Worm (Caenorhabditis elegans) whole organism, mixed stage, embryonic: ENCODE results near the gene K05G3.1.
"Not testable (repeated sequence)": the region's sequence is repeated elsewhere in the genome, so short reads cannot be mapped to it uniquely, and the experiment has no call there.

ENCODE experiments used
- blmp-1 ChIP-seq: fragments of 150-350 bp; optimal IDR thresholded peaks from 2 replicates; lab custom pipeline; 2014; ENCODE audit warnings: missing biosample characterization, missing genetic modification characterization
- ceh-39 ChIP-seq: fragments of 150-350 bp; optimal IDR thresholded peaks from 2 replicates; lab custom pipeline; 2014; ENCODE audit warnings: missing biosample characterization, missing genetic modification characterization
- ceh-43 ChIP-seq: fragments of 200-800 bp; sonication (Bioruptor generic); optimal IDR thresholded peaks from 2 replicates; lab custom pipeline; 2018; ENCODE audit warnings: mild to moderate bottlenecking, missing genetic modification characterization, moderate library complexity, missing compliant biosample characterization
- cnd-1 ChIP-seq: fragments of 200-800 bp; sonication (Bioruptor generic); optimal IDR thresholded peaks from 2 replicates; lab custom pipeline; 2018; ENCODE audit warnings: mild to moderate bottlenecking, missing genetic modification characterization, missing compliant biosample characterization
- drap-1 ChIP-seq: fragments of 200-800 bp; sonication (Bioruptor generic); optimal IDR thresholded peaks from 3 replicates; lab custom pipeline; 2018; ENCODE audit warnings: mild to moderate bottlenecking, missing genetic modification characterization, missing compliant biosample characterization
- elt-1 ChIP-seq: sonication (generic microtip); optimal IDR thresholded peaks from 2 replicates; lab custom pipeline; 2017; ENCODE audit warnings: missing genetic modification characterization, mild to moderate bottlenecking, missing compliant biosample characterization, antibody characterized with exemption, moderate library complexity, borderline replicate concordance; ENCODE audit not compliant: insufficient read depth
- elt-3 ChIP-seq: fragments of 150-350 bp; optimal IDR thresholded peaks from 2 replicates; lab custom pipeline; 2014; ENCODE audit warnings: missing biosample characterization, missing genetic modification characterization
- flh-1 ChIP-seq: fragments of 200-800 bp; sonication (Bioruptor generic); optimal IDR thresholded peaks from 2 replicates; lab custom pipeline; 2018; ENCODE audit warnings: mild to moderate bottlenecking, missing genetic modification characterization, moderate library complexity, missing compliant biosample characterization
- ham-2 ChIP-seq: fragments of 200-800 bp; sonication (Bioruptor generic); optimal IDR thresholded peaks from 2 replicates; lab custom pipeline; 2018; ENCODE audit warnings: mild to moderate bottlenecking, missing genetic modification characterization, missing compliant biosample characterization
- hlh-1 ChIP-seq: fragments of 150-350 bp; optimal IDR thresholded peaks from 2 replicates; lab custom pipeline; 2014; ENCODE audit warnings: missing biosample characterization, missing genetic modification reagents, missing genetic modification characterization
- lin-13 ChIP-seq: fragments of 150-350 bp; optimal IDR thresholded peaks from 2 replicates; lab custom pipeline; 2014; ENCODE audit warnings: missing biosample characterization, missing genetic modification characterization
- lin-32 ChIP-seq: fragments of 200-800 bp; sonication (Bioruptor generic); optimal IDR thresholded peaks from 2 replicates; lab custom pipeline; 2018; ENCODE audit warnings: mild to moderate bottlenecking, missing genetic modification characterization, missing compliant biosample characterization
- lsy-2 ChIP-seq: fragments of 150-350 bp; optimal IDR thresholded peaks from 2 replicates; lab custom pipeline; 2014; ENCODE audit warnings: missing biosample characterization, missing genetic modification characterization
- mab-5 ChIP-seq: fragments of 150-350 bp; optimal IDR thresholded peaks from 2 replicates; lab custom pipeline; 2014; ENCODE audit warnings: missing biosample characterization, missing genetic modification characterization
- mep-1 ChIP-seq: fragments of 150-350 bp; optimal IDR thresholded peaks from 2 replicates; lab custom pipeline; 2017; ENCODE audit warnings: missing biosample characterization, missing genetic modification reagents, missing genetic modification characterization, inconsistent platforms
- mls-2 ChIP-seq: sonication (generic microtip); optimal IDR thresholded peaks from 2 replicates; lab custom pipeline; 2016; ENCODE audit warnings: mild to moderate bottlenecking, missing genetic modification characterization, moderate library complexity, missing compliant biosample characterization
- nhr-12 ChIP-seq: fragments of 150-350 bp; optimal IDR thresholded peaks from 2 replicates; lab custom pipeline; 2014; ENCODE audit warnings: missing biosample characterization, missing genetic modification characterization
- nhr-2 ChIP-seq: fragments of 150-350 bp; optimal IDR thresholded peaks from 2 replicates; lab custom pipeline; 2014; ENCODE audit warnings: missing biosample characterization, missing genetic modification characterization
- nhr-237 ChIP-seq: fragments of 150-350 bp; optimal IDR thresholded peaks from 2 replicates; lab custom pipeline; 2014; ENCODE audit warnings: missing biosample characterization, missing genetic modification characterization
- nhr-76 ChIP-seq: sonication (generic microtip); optimal IDR thresholded peaks from 2 replicates; lab custom pipeline; 2017; ENCODE audit warnings: missing biosample characterization, missing genetic modification characterization
- pha-4 ChIP-seq: fragments of 150-350 bp; optimal IDR thresholded peaks from 2 replicates; lab custom pipeline; 2018; ENCODE audit warnings: missing biosample characterization, missing genetic modification reagents, missing genetic modification characterization
- sem-2 ChIP-seq: fragments of 200-800 bp; sonication (Bioruptor generic); optimal IDR thresholded peaks from 2 replicates; lab custom pipeline; 2018; ENCODE audit warnings: mild to moderate bottlenecking, missing genetic modification characterization, missing compliant biosample characterization
- tbx-8 ChIP-seq: fragments of 200-800 bp; sonication (Bioruptor generic); optimal IDR thresholded peaks from 2 replicates; lab custom pipeline; 2018; ENCODE audit warnings: mild to moderate bottlenecking, missing genetic modification characterization, moderate library complexity, missing compliant biosample characterization
- unc-120 ChIP-seq: sonication (generic microtip); optimal IDR thresholded peaks from 2 replicates; lab custom pipeline; 2017; ENCODE audit warnings: missing genetic modification characterization, missing compliant biosample characterization; ENCODE audit not compliant: poor library complexity, severe bottlenecking
- unc-39 ChIP-seq: fragments of 150-350 bp; optimal IDR thresholded peaks from 2 replicates; lab custom pipeline; 2014; ENCODE audit warnings: missing biosample characterization, missing genetic modification characterization
- unc-62 ChIP-seq: fragments of 150-350 bp; optimal IDR thresholded peaks from 2 replicates; lab custom pipeline; 2014; ENCODE audit warnings: missing biosample characterization, missing genetic modification reagents, missing genetic modification characterization
- zip-8 ChIP-seq: fragments of 150-350 bp; optimal IDR thresholded peaks from 2 replicates; lab custom pipeline; 2014; ENCODE audit warnings: missing biosample characterization, missing genetic modification characterization
- ztf-11 ChIP-seq: fragments of 150-350 bp; optimal IDR thresholded peaks from 2 replicates; lab custom pipeline; 2014; ENCODE audit warnings: missing biosample characterization, missing genetic modification characterization

The K05G3.1 gene

ce11 chrX:16501032-16501431, at the start of gene K05G3.1:
TSS of gene K05G3.1 (plus strand) at chrX:16501332.
- no peak for TF ChIP-seq lsy-2 (tag; lab: Kevin White, UChicago)

ce11 chrX:16451642-16452041, 49.5 kb upstream of the K05G3.1 start, which contains the start of gene F38E9.4:
TSS of gene F38E9.4 (plus strand) at chrX:16451942.
- TF ChIP-seq tbx-8 (GFP tag; lab: Kevin White, UChicago); flh-1; drap-1 (GFP tag; lab: Kevin White, UChicago): not testable (repeated sequence)

- TF ChIP-seq lin-32 (GFP tag; lab: Kevin White, UChicago) (no peak), mls-2 (tag; lab: Kevin White, UChicago) (no peak), unc-120 (tag; lab: Kevin White, UChicago) (no peak), nhr-237 (tag; lab: Kevin White, UChicago) (no peak), nhr-2 (tag; lab: Kevin White, UChicago) (no peak), nhr-12 (no peak), nhr-76 (tag; lab: Kevin White, UChicago) (no peak), flh-1 (no peak), ham-2 (no peak), ceh-39 (tag; lab: Kevin White, UChicago) (no peak), ceh-43 (GFP tag; lab: Kevin White, UChicago) (no peak), hlh-1 (tag; lab: Kevin White, UChicago) (no peak), blmp-1 (tag; lab: Kevin White, UChicago) (no peak)
Measured at ce11 chrX:16456659-16457058, 44.5 kb upstream of the K05G3.1 start, which contains the start of gene nas-39. TSS of gene nas-39 (plus strand) at chrX:16456927.

- TF ChIP-seq cnd-1 (tag; lab: Kevin White, UChicago) (no peak), unc-39 (tag; lab: Kevin White, UChicago) (no peak), hlh-1 (tag; lab: Kevin White, UChicago) (no peak), blmp-1 (tag; lab: Kevin White, UChicago) (no peak), ham-2 (no peak), flh-1 (no peak)
Measured at ce11 chrX:16457113-16457512, 44.0 kb upstream of the K05G3.1 start.

- TF ChIP-seq ztf-11 (tag; lab: Kevin White, UChicago): no peak
- TF ChIP-seq mep-1 (tag; lab: Kevin White, UChicago): no peak
- TF ChIP-seq unc-39 (tag; lab: Kevin White, UChicago): no peak
- TF ChIP-seq, all 35 proteins: peak for 0
Measured at ce11 chrX:16461319-16461718, 39.8 kb upstream of the K05G3.1 start.

- TF ChIP-seq blmp-1 (tag; lab: Kevin White, UChicago) (no peak), nhr-2 (tag; lab: Kevin White, UChicago) (no peak), unc-62 (GFP tag; lab: Kevin White, UChicago) (no peak), elt-3 (tag; lab: Kevin White, UChicago) (no peak), nhr-76 (tag; lab: Kevin White, UChicago) (no peak), cnd-1 (tag; lab: Kevin White, UChicago) (no peak), ham-2 (no peak), elt-1 (no peak), nhr-237 (tag; lab: Kevin White, UChicago) (no peak)
Measured at ce11 chrX:16466157-16466556, 35.0 kb upstream of the K05G3.1 start.

- TF ChIP-seq flh-1 (no peak), mls-2 (tag; lab: Kevin White, UChicago) (no peak)
Measured at ce11 chrX:16468845-16469244, 32.3 kb upstream of the K05G3.1 start.

ce11 chrX:16470758-16471157, 30.4 kb upstream of the K05G3.1 start, which contains the start of gene F38E9.1:
TSS of gene F38E9.1 (plus strand) at chrX:16471058.
- no peak for TF ChIP-seq unc-62 (GFP tag; lab: Kevin White, UChicago)
- TF ChIP-seq unc-120 (tag; lab: Kevin White, UChicago): no peak
- no peak for TF ChIP-seq sem-2
- TF ChIP-seq flh-1: no peak
- TF ChIP-seq nhr-237 (tag; lab: Kevin White, UChicago): no peak
- no peak for TF ChIP-seq unc-39 (tag; lab: Kevin White, UChicago)
- no peak for TF ChIP-seq pha-4 (tag; lab: Kevin White, UChicago)
- no peak for TF ChIP-seq ceh-43 (GFP tag; lab: Kevin White, UChicago)
- TF ChIP-seq mls-2 (tag; lab: Kevin White, UChicago): no peak
- no peak for TF ChIP-seq elt-1
- no peak for TF ChIP-seq tbx-8 (GFP tag; lab: Kevin White, UChicago)
- no peak for TF ChIP-seq nhr-76 (tag; lab: Kevin White, UChicago)
- no peak for TF ChIP-seq elt-3 (tag; lab: Kevin White, UChicago)
- TF ChIP-seq drap-1 (GFP tag; lab: Kevin White, UChicago): no peak
- TF ChIP-seq lin-13 (tag; lab: Kevin White, UChicago): no peak
- no peak for TF ChIP-seq mep-1 (tag; lab: Kevin White, UChicago)
- no peak for TF ChIP-seq mab-5 (tag; lab: Kevin White, UChicago)
- TF ChIP-seq zip-8: no peak
